Worm (Caenorhabditis elegans) whole organism, early embryonic: ENCODE results near the gene ZK1248.5.

Source experiments
- ets-7 ChIP-seq: sonication (generic microtip); optimal IDR thresholded peaks from 2 replicates; lab custom pipeline; 2016; ENCODE audit warnings: missing genotype, missing genetic modification characterization, missing compliant biosample characterization
- flt-1 ChIP-seq: fragments of 200-800 bp; sonication (Bioruptor generic); IDR thresholded peaks from 2 replicates; pipeline ENCODE4 v1.3.6; 2022; ENCODE audit warnings: missing genetic modification characterization, missing compliant biosample characterization
- hmbx-1 ChIP-seq: sonication (generic microtip); optimal IDR thresholded peaks from 2 replicates; lab custom pipeline; 2016; ENCODE audit warnings: mild to moderate bottlenecking, missing genetic modification characterization, missing compliant biosample characterization
- tbx-37 ChIP-seq: fragments of 200-800 bp; sonication (Bioruptor generic); conservative IDR thresholded peaks from 2 replicates; pipeline ENCODE4 v1.3.6; 2022; ENCODE audit warnings: missing genetic modification reagents, missing genetic modification characterization, missing compliant biosample characterization

DNA sequence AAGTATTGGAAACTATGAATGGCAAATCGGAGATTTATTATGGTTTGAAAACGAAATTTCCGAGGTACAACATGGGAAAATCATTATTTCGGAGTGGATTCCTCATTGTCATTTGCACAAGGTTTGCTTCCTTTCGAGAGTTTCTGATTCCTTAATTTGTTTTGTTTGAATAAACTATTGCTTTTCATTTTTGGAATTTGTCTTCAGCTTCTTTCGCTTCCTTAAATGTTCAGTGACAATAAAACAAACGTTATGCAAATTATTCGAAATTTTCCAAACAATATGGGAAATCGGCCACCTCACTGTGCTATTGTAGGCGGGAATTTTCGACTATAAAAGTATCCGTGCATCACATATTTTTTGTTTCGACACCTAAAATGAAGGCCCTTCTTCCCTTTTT lies 31.6 kb downstream of the ZK1248.5 start, which contains the start of gene nep-25:
- TF ChIP-seq tbx-37, result no peak
- TF ChIP-seq flt-1 (GFP tag; lab: Robert Waterston, UW), result no peak
- TF ChIP-seq ets-7 (tag; lab: Kevin White, UChicago), result no peak
- TF ChIP-seq hmbx-1 (tag; lab: Kevin White, UChicago), result no peak
